Worm (Caenorhabditis elegans): ENCODE results near the gene F53A10.2.

- TF ChIP-seq flt-1 (GFP tag; IDR thresholded peaks at IDR 0.05) (no peak), tab-1 (GFP tag; IDR thresholded peaks at IDR 0.05) (no peak), ref-1 (GFP tag; conservative IDR thresholded peaks at IDR 0.05) (no peak), T22C8.4 (GFP tag; IDR thresholded peaks at IDR 0.05) (no peak), ztf-29 (GFP tag; IDR thresholded peaks at IDR 0.05) (no peak), cog-1 (tag; optimal IDR thresholded peaks at IDR 0.05) (no peak), klf-2 (GFP tag; conservative IDR thresholded peaks at IDR 0.05) (no peak), med-1 (GFP tag; optimal IDR thresholded peaks at IDR 0.05; ENCODE audit: insufficient read depth) (no peak), ztf-23 (GFP tag; IDR thresholded peaks at IDR 0.05) (no peak)
Measured at ce11 chrII:1170842-1171241, 26.3 kb upstream of the F53A10.2 start.
